Fruit fly (Drosophila melanogaster) whole organism, pupa: Measurements from ENCODE around the gene Reg-2.
A peak's percentile ranks its signal among the peaks of the same experiment; 100 is the strongest.

Experiments used
- CG14655 ChIP-seq: fragments of 200-800 bp; sonication (Bioruptor generic); optimal IDR thresholded peaks from 3 replicates; lab custom pipeline; 2017; ENCODE audit warnings: mild to moderate bottlenecking, missing biosample characterization, missing genetic modification reagents, missing genetic modification characterization
- CG17806 ChIP-seq: fragments of 200-800 bp; sonication (Bioruptor generic); optimal IDR thresholded peaks from 2 replicates; lab custom pipeline; 2018; ENCODE audit warnings: missing biosample characterization, mild to moderate bottlenecking, missing genetic modification characterization, moderate library complexity
- CG32121 ChIP-seq: fragments of 200-800 bp; sonication (Bioruptor generic); IDR thresholded peaks from 2 replicates; pipeline ENCODE4 v1.3.6; 2022; ENCODE audit warnings: missing biosample characterization, missing genetic modification characterization
- CG34367 ChIP-seq: fragments of 200-800 bp; sonication (Bioruptor generic); optimal IDR thresholded peaks from 2 replicates; lab custom pipeline; 2018; ENCODE audit warnings: missing biosample characterization, mild to moderate bottlenecking, missing genetic modification characterization
- CG8159 ChIP-seq: fragments of 200-800 bp; sonication (Bioruptor generic); optimal IDR thresholded peaks from 3 replicates; lab custom pipeline; 2018; ENCODE audit warnings: missing biosample characterization, mild to moderate bottlenecking, missing genetic modification characterization, moderate library complexity
- CG8301 ChIP-seq: fragments of 200-800 bp; sonication (Bioruptor generic); optimal IDR thresholded peaks from 2 replicates; lab custom pipeline; 2018; ENCODE audit warnings: missing biosample characterization, mild to moderate bottlenecking, missing genetic modification characterization
- CG9948 ChIP-seq: fragments of 200-800 bp; sonication (Bioruptor generic); optimal IDR thresholded peaks from 2 replicates; lab custom pipeline; 2018; ENCODE audit warnings: missing biosample characterization, mild to moderate bottlenecking, missing genetic modification characterization, moderate library complexity
- D1 ChIP-seq: fragments of 200-800 bp; sonication (Bioruptor generic); optimal IDR thresholded peaks from 2 replicates; lab custom pipeline; 2018; ENCODE audit warnings: missing biosample characterization, mild to moderate bottlenecking, missing genetic modification characterization, moderate library complexity
- EcR ChIP-seq: fragments of 200-800 bp; sonication (Bioruptor generic); optimal IDR thresholded peaks from 3 replicates; lab custom pipeline; 2019; ENCODE audit warnings: missing biosample characterization, missing genetic modification characterization, mild to moderate bottlenecking, moderate library complexity, missing genetic modification reagents
- Ets98B ChIP-seq: fragments of 200-800 bp; sonication (Bioruptor generic); IDR thresholded peaks from 2 replicates; pipeline ENCODE4 v1.3.6; 2022; ENCODE audit warnings: missing biosample characterization, missing genetic modification characterization
- Pif1A ChIP-seq: fragments of 200-800 bp; sonication (Bioruptor generic); optimal IDR thresholded peaks from 3 replicates; lab custom pipeline; 2016; ENCODE audit warnings: missing biosample characterization, missing genetic modification characterization
- Pif1B ChIP-seq: fragments of 200-800 bp; sonication (Bioruptor generic); optimal IDR thresholded peaks from 3 replicates; lab custom pipeline; 2016; ENCODE audit warnings: missing biosample characterization, missing genetic modification characterization

dm6 chr3L:602531-602930 is 3.8 kb downstream of the Reg-2 start:
- no peak for TF ChIP-seq EcR (GFP tag; lab: Kevin White, UChicago)
- peak; percentile 86 for TF ChIP-seq CG32121 (GFP tag; lab: Robert Waterston, UW)
- no peak for TF ChIP-seq CG9948 (tag; lab: Kevin White, UChicago)
- no peak for TF ChIP-seq CG34367 (tag; lab: Kevin White, UChicago)
- peak; percentile 90 for TF ChIP-seq Ets98B (GFP tag; lab: Robert Waterston, UW)
- no peak for TF ChIP-seq CG8159 (tag; lab: Kevin White, UChicago)
- TF ChIP-seq Pif1A = no peak
- TF ChIP-seq Pif1B (GFP tag; lab: Kevin White, UChicago) = no peak
- no peak for TF ChIP-seq D1 (tag; lab: Kevin White, UChicago)
- no peak for TF ChIP-seq CG8301 (tag; lab: Kevin White, UChicago)
- no peak for TF ChIP-seq CG17806
- TF ChIP-seq CG14655 (GFP tag; lab: Kevin White, UChicago) = no peak
